Worm (Caenorhabditis elegans) whole organism, L2 larva: ENCODE data around the gene dct-18.

Source experiments
- C34F6.9 ChIP-seq: fragments of 150-350 bp; optimal IDR thresholded peaks from 2 replicates; lab custom pipeline; 2014; ENCODE audit warnings: missing biosample characterization, missing genetic modification characterization
- F13H6.1 ChIP-seq: sonication (generic microtip); optimal IDR thresholded peaks from 2 replicates; lab custom pipeline; 2016; ENCODE audit warnings: missing genetic modification characterization, missing compliant biosample characterization
- R02D3.7 ChIP-seq: fragments of 150-350 bp; optimal IDR thresholded peaks from 2 replicates; lab custom pipeline; 2014; ENCODE audit warnings: missing biosample characterization, missing genetic modification characterization
- Y55F3AM.14 ChIP-seq: fragments of 200-800 bp; sonication (Bioruptor generic); optimal IDR thresholded peaks from 2 replicates; lab custom pipeline; 2018; ENCODE audit warnings: mild to moderate bottlenecking, missing genetic modification characterization, missing compliant biosample characterization
- ZK546.5 ChIP-seq: sonication (generic microtip); optimal IDR thresholded peaks from 2 replicates; lab custom pipeline; 2017; ENCODE audit warnings: missing biosample characterization, missing genetic modification characterization
- alr-1 ChIP-seq: fragments of 150-350 bp; optimal IDR thresholded peaks from 2 replicates; lab custom pipeline; 2014; ENCODE audit warnings: missing biosample characterization, missing genetic modification characterization
- aly-2 ChIP-seq: fragments of 150-350 bp; optimal IDR thresholded peaks from 2 replicates; lab custom pipeline; 2014; ENCODE audit warnings: missing biosample characterization, missing genetic modification characterization
- ama-1 ChIP-seq: fragments of 150-350 bp; optimal IDR thresholded peaks from 2 replicates; lab custom pipeline; 2018; ENCODE audit warnings: inconsistent platforms
- blmp-1 ChIP-seq: sonication (generic microtip); optimal IDR thresholded peaks from 2 replicates; lab custom pipeline; 2017; ENCODE audit warnings: missing genetic modification characterization, mild to moderate bottlenecking, missing compliant biosample characterization, antibody characterized with exemption, moderate library complexity; ENCODE audit not compliant: insufficient read depth
- ceh-16 ChIP-seq: fragments of 150-350 bp; optimal IDR thresholded peaks from 2 replicates; lab custom pipeline; 2014; ENCODE audit warnings: missing biosample characterization, missing genetic modification characterization
- ceh-82 ChIP-seq: fragments of 150-350 bp; optimal IDR thresholded peaks from 2 replicates; lab custom pipeline; 2014; ENCODE audit warnings: missing biosample characterization, missing genetic modification characterization
- crh-2 ChIP-seq: sonication (generic microtip); optimal IDR thresholded peaks from 2 replicates; lab custom pipeline; 2017; ENCODE audit warnings: missing biosample characterization, missing genetic modification characterization
- dmd-4 ChIP-seq: sonication (generic microtip); optimal IDR thresholded peaks from 2 replicates; lab custom pipeline; 2017; ENCODE audit warnings: missing biosample characterization, missing genetic modification characterization
- elt-1 ChIP-seq: fragments of 150-350 bp; optimal IDR thresholded peaks from 2 replicates; lab custom pipeline; 2014; ENCODE audit warnings: missing biosample characterization, missing genetic modification characterization
- elt-3 ChIP-seq: sonication (generic microtip); optimal IDR thresholded peaks from 2 replicates; lab custom pipeline; 2017; ENCODE audit warnings: missing biosample characterization, missing genetic modification characterization
- fos-1 ChIP-seq: fragments of 150-350 bp; optimal IDR thresholded peaks from 2 replicates; lab custom pipeline; 2014; ENCODE audit warnings: missing biosample characterization, missing genetic modification characterization
- gmeb-1 ChIP-seq: fragments of 150-350 bp; optimal IDR thresholded peaks from 2 replicates; lab custom pipeline; 2014; ENCODE audit warnings: missing biosample characterization, missing genetic modification characterization
- lin-11 ChIP-seq: fragments of 150-350 bp; sonication (generic microtip); optimal IDR thresholded peaks from 2 replicates; lab custom pipeline; 2014; ENCODE audit warnings: missing biosample characterization, missing genetic modification characterization, inconsistent platforms, mixed read lengths
- lin-13 ChIP-seq: fragments of 150-350 bp; optimal IDR thresholded peaks from 2 replicates; lab custom pipeline; 2014; ENCODE audit warnings: missing biosample characterization, missing genetic modification reagents, missing genetic modification characterization
- lsy-2 ChIP-seq, 2 experiments: fragments of 150-350 bp in 1 of 2; sonication (generic microtip) in 1 of 2; optimal IDR thresholded peaks; 2 replicates each; lab custom pipeline; 2014 to 2017; ENCODE audit warnings: missing biosample characterization in 2 of 2, missing genetic modification characterization in 2 of 2
- mbf-1 ChIP-seq: sonication (generic microtip); optimal IDR thresholded peaks from 2 replicates; lab custom pipeline; 2017; ENCODE audit warnings: missing biosample characterization, missing genetic modification characterization
- nhr-10 ChIP-seq: sonication (generic microtip); optimal IDR thresholded peaks from 2 replicates; lab custom pipeline; 2017; ENCODE audit warnings: missing biosample characterization, missing genetic modification characterization
- nhr-12 ChIP-seq: fragments of 150-350 bp; optimal IDR thresholded peaks from 2 replicates; lab custom pipeline; 2014; ENCODE audit warnings: missing biosample characterization, missing genetic modification characterization
- nhr-21 ChIP-seq: fragments of 150-350 bp; optimal IDR thresholded peaks from 2 replicates; lab custom pipeline; 2014; ENCODE audit warnings: missing biosample characterization, missing genetic modification characterization
- nhr-25 ChIP-seq: fragments of 150-350 bp; sonication (generic microtip); optimal IDR thresholded peaks from 3 replicates; lab custom pipeline; 2014; ENCODE audit warnings: missing biosample characterization, missing genetic modification characterization
- nhr-6 ChIP-seq: fragments of 150-350 bp; optimal IDR thresholded peaks from 2 replicates; lab custom pipeline; 2014; ENCODE audit warnings: missing biosample characterization, missing genetic modification characterization
- sem-4 ChIP-seq: fragments of 150-350 bp; optimal IDR thresholded peaks from 2 replicates; lab custom pipeline; 2014; ENCODE audit warnings: missing biosample characterization, missing genetic modification reagents, missing genetic modification characterization
- skn-1 ChIP-seq: sonication (generic microtip); optimal IDR thresholded peaks from 2 replicates; lab custom pipeline; 2017; ENCODE audit warnings: missing biosample characterization, missing genetic modification characterization
- sma-3 ChIP-seq: sonication (generic microtip); optimal IDR thresholded peaks from 2 replicates; lab custom pipeline; 2016; ENCODE audit warnings: missing genetic modification reagents, missing genetic modification characterization, missing compliant biosample characterization
- sma-9 ChIP-seq, 2 experiments: fragments of 150-350 bp in 1 of 2; sonication (generic microtip) in 1 of 2; optimal IDR thresholded peaks; 2 replicates each; lab custom pipeline; 2014 to 2016; ENCODE audit warnings: missing genetic modification characterization in 2 of 2, mild to moderate bottlenecking in 1 of 2, missing biosample characterization in 1 of 2, missing compliant biosample characterization in 1 of 2, missing genetic modification reagents in 1 of 2, moderate library complexity in 1 of 2
- unc-55 ChIP-seq: fragments of 150-350 bp; sonication (generic microtip); optimal IDR thresholded peaks from 3 replicates; lab custom pipeline; 2014; ENCODE audit warnings: missing biosample characterization, missing genetic modification reagents, missing genetic modification characterization
- zag-1 ChIP-seq: fragments of 150-350 bp; optimal IDR thresholded peaks from 2 replicates; lab custom pipeline; 2014; ENCODE audit warnings: missing biosample characterization, missing genetic modification characterization
- ztf-1 ChIP-seq: fragments of 200-800 bp; sonication (Bioruptor generic); conservative IDR thresholded peaks from 2 replicates; pipeline ENCODE4 v1.3.6; 2022; ENCODE audit warnings: missing genetic modification characterization, missing compliant biosample characterization
- ztf-11 ChIP-seq: sonication (generic microtip); optimal IDR thresholded peaks from 2 replicates; lab custom pipeline; 2017; ENCODE audit warnings: missing biosample characterization, missing genetic modification characterization

dct-18 gene

DNA sequence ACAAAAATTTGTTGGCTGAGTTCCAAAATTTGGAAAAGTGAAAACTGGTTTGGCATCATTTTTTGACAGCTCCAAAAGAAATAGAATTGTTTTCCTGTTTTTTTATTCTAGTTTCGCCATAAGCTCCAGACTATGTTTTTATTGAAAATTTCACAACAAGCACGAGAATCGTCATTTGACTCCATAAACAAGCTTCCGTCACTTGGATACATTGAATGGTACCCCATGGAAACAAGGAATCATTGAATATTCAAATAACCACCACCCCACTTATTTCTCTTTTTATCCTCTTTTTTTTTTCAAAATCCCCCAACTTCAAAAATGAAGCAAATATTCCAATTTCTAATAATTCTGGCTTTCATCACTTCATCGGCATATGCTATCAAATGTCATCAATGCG lies 22.9 kb upstream of the dct-18 start, which contains the start of gene ddn-2:
Gene ddn-2, plus strand, starts transcription at position 301 of the 400 bp plus-strand sequence.
- TF ChIP-seq ZK546.5 (tag; lab: Kevin White, UChicago) = no peak
- no peak for TF ChIP-seq mbf-1 (tag; lab: Kevin White, UChicago)
- TF ChIP-seq elt-1 (tag; lab: Kevin White, UChicago) = no peak
- no peak for TF ChIP-seq blmp-1 (tag; lab: Kevin White, UChicago)
- TF ChIP-seq ceh-82 = no peak
- TF ChIP-seq lin-11 (tag; lab: Kevin White, UChicago) = no peak
- TF ChIP-seq skn-1 (tag; lab: Kevin White, UChicago) = no peak
- TF ChIP-seq ztf-1 (GFP tag; lab: Robert Waterston, UW) = no peak
- TF ChIP-seq zag-1 = no peak
- TF ChIP-seq Y55F3AM.14 (GFP tag; lab: Kevin White, UChicago) = no peak

DNA sequence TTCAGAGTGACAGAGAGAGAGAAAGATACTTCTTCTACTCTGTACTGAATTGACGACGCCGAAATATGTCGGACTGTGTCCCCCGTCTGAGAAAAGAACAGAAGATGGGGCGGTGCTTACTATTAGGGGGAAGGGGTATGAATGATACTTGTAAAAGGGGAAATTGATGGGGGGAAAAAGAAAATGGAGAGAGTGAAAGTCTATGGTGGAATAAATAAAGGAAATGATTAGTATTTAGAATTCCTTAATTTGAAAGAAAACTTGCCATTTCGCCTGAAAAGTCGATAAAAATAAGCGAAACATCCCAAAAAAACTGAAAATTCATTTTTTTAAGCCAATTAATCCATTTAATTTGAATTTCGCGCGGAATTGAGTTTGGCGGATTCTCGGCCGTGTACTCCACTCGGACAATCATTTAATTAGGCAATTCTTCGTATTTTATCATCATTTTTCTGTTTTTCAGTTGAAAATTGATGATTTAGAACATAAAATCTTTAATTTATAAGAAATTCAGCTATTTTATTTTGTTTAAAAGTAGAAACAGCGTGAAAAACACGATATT lies 17.1 kb upstream of the dct-18 start, which contains the start of gene F35C5.12:
Gene F35C5.12, minus strand, starts transcription at position 51 of the 562 bp plus-strand sequence.
- TF ChIP-seq zag-1 (no peak), nhr-25 (tag; lab: Kevin White, UChicago) (peak; percentile 36), dmd-4 (tag; lab: Kevin White, UChicago) (no peak), fos-1 (tag; lab: Kevin White, UChicago) (peak; percentile 30), sma-3 (peak; percentile 60), nhr-12 (tag; lab: Kevin White, UChicago) (no peak), ztf-11 (no peak), ceh-16 (tag; lab: Kevin White, UChicago) (peak; percentile 2), C34F6.9 (tag; lab: Kevin White, UChicago) (peak; percentile 46), nhr-10 (tag; lab: Kevin White, UChicago) (no peak), sma-9 (GFP tag; optimal IDR thresholded peaks at IDR 0.05; lab: Kevin White, UChicago) (peak; percentile 47), sma-9 (tag; optimal IDR thresholded peaks at IDR 0.05; lab: Kevin White, UChicago) (no peak), F13H6.1 (tag; lab: Kevin White, UChicago) (peak; percentile 6), lsy-2 (tag; optimal IDR thresholded peaks at IDR 0.05; lab: Kevin White, UChicago) (peak; percentile 8 to 74), skn-1 (tag; lab: Kevin White, UChicago) (no peak), elt-3 (tag; lab: Kevin White, UChicago) (no peak), unc-55 (GFP tag; lab: Kevin White, UChicago) (peak; percentile 55), nhr-21 (tag; lab: Kevin White, UChicago) (peak; percentile 12), sem-4 (tag; lab: Kevin White, UChicago) (no peak), lin-13 (GFP tag; lab: Kevin White, UChicago) (no peak), gmeb-1 (tag; lab: Kevin White, UChicago) (peak; percentile 91), alr-1 (no peak)
- TF ChIP-seq, all 48 proteins: peak for 11

DNA sequence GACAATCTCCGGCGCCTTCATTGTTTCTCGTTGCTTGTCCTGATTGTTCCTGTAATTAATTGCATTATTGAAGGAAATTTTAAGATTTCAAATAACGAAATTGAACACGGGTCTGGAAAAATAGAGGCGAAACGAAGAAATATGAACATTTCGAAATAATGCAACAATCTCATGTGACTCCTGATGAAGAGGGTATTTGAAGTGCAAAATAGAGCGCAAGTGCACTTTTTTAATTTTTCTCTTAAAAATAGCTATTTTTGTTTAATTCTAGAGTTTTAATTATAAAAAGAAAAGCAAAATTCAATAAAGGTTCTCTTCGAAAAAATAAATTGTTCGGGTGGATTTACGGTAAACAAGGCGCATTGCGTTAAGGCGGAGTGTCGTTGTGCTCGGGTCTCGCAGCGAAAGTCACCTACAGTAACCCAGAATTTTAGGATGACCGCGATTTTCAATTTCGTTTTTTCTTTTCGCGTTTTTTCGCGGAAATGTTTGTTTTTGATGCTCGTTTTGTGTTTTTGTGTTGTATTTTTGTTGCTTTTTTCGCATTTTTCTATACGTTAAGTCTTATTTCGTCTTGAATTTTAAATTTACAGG lies 12.6 kb upstream of the dct-18 start, which contains the start of the genes F58G1.2 and wago-4:
Gene F58G1.2, minus strand, starts transcription at position 51 of the 594 bp plus-strand sequence.
Gene wago-4, plus strand, starts transcription at position 592 of the 594 bp plus-strand sequence.
- no peak for TF ChIP-seq nhr-21 (tag; lab: Kevin White, UChicago)
- peak; percentile 56 for TF ChIP-seq unc-55 (GFP tag; lab: Kevin White, UChicago)
- no peak for TF ChIP-seq aly-2 (tag; lab: Kevin White, UChicago)
- peak; percentile 71 for TF ChIP-seq R02D3.7 (tag; lab: Kevin White, UChicago)
- peak; percentile 34 to 88 for TF ChIP-seq lsy-2 (tag; optimal IDR thresholded peaks at IDR 0.05; lab: Kevin White, UChicago)
- TF ChIP-seq nhr-6 (tag; lab: Kevin White, UChicago) = no peak
- no peak for TF ChIP-seq zag-1

DNA sequence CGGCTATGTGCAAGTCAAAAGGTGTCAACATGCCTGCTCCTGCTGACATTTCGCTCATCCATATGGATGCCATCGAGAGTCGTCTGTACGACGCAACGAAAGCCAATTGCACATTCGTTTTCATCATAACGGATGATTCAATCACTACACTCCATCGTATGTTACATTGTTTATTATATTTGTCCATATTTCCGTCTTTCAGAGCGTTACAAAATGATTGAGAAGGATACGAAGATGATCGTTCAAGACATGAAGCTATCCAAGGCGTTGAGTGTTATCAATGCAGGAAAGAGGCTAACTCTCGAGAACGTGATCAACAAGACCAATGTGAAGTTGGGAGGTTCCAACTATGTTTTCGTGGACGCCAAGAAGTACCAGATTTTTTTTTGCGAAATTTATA lies 10.2 kb upstream of the dct-18 start:
- no peak for TF ChIP-seq nhr-6 (tag; lab: Kevin White, UChicago)
- no peak for TF ChIP-seq ama-1 (lab: Kevin White, UChicago)
- TF ChIP-seq ZK546.5 (tag; lab: Kevin White, UChicago) = no peak
- no peak for TF ChIP-seq crh-2 (tag; lab: Kevin White, UChicago)
- TF ChIP-seq lin-13 (GFP tag; lab: Kevin White, UChicago) = no peak
- TF ChIP-seq skn-1 (tag; lab: Kevin White, UChicago) = no peak
- TF ChIP-seq ceh-82 = no peak
- no peak for TF ChIP-seq aly-2 (tag; lab: Kevin White, UChicago)
- TF ChIP-seq dmd-4 (tag; lab: Kevin White, UChicago) = no peak
- no peak for TF ChIP-seq gmeb-1 (tag; lab: Kevin White, UChicago)
- TF ChIP-seq, all 48 proteins: peak for 0
